Worm (Caenorhabditis elegans): ENCODE data around the gene rrp-1.

- TF ChIP-seq tab-1 (GFP tag; IDR thresholded peaks at IDR 0.05): no peak
- TF ChIP-seq flt-1 (GFP tag; IDR thresholded peaks at IDR 0.05): no peak
- TF ChIP-seq ref-1 (GFP tag; conservative IDR thresholded peaks at IDR 0.05): no peak
- TF ChIP-seq ztf-23 (GFP tag; IDR thresholded peaks at IDR 0.05): no peak
- no peak for TF ChIP-seq med-1 (GFP tag; optimal IDR thresholded peaks at IDR 0.05; ENCODE audit: insufficient read depth)
- TF ChIP-seq klf-2 (GFP tag; conservative IDR thresholded peaks at IDR 0.05): no peak
- no peak for TF ChIP-seq cog-1 (tag; optimal IDR thresholded peaks at IDR 0.05)
- TF ChIP-seq ztf-29 (GFP tag; IDR thresholded peaks at IDR 0.05): no peak
- no peak for TF ChIP-seq T22C8.4 (GFP tag; IDR thresholded peaks at IDR 0.05)
Observed at ce11 chrIV:9982895-9983294, 819 bp upstream of the rrp-1 start, which contains the start of gene mam-2.
